Fruit fly (Drosophila melanogaster) whole organism, adult: ENCODE data around the gene CG12783.

Experiments used
- CG5204 ChIP-seq: fragments of 200-800 bp; sonication (Bioruptor generic); optimal IDR thresholded peaks from 2 replicates; lab custom pipeline; 2016; ENCODE audit warnings: missing biosample characterization, missing genetic modification characterization
- bab1 ChIP-seq: fragments of 200-800 bp; sonication (Bioruptor generic); optimal IDR thresholded peaks from 3 replicates; lab custom pipeline; 2019; ENCODE audit warnings: missing biosample characterization, mild to moderate bottlenecking, missing genetic modification characterization, moderate library complexity

dm6 chr3R:16605929-16606328 is 7.3 kb downstream of the CG12783 start:
- TF ChIP-seq bab1: no peak
- no peak for TF ChIP-seq CG5204 (GFP tag; lab: Kevin White, UChicago)
